Worm (Caenorhabditis elegans) whole organism, L4/young adult: Measurements from ENCODE around the gene ZK1127.13.

Experiments used
- W03F9.2 ChIP-seq: fragments of 150-350 bp; optimal IDR thresholded peaks from 2 replicates; lab custom pipeline; 2014; ENCODE audit warnings: missing biosample characterization, missing genetic modification characterization
- him-1 ChIP-seq: sonication (generic microtip); optimal IDR thresholded peaks from 2 replicates; lab custom pipeline; 2016; ENCODE audit warnings: missing genotype, missing genetic modification reagents, missing genetic modification characterization, missing compliant biosample characterization

DNA sequence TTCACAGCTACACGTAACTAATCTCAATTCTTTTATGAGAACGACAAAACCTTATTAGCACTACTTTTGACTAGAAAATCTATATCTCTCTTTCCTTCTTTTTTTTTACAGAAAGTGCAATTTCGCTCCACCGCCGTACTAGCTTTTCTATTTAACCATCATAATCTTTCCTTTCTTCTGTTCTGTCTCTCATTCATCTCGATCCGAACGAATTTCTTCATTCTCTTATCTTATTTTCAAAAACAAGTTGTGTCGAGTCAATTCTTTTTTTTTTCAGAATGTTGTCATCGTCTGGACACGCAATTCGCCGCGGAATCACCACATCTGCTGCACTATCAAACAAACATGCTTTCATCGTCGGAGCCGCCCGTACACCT lies 20.4 kb downstream of the ZK1127.13 start, which contains the start of gene kat-1:
- TF ChIP-seq him-1 (no peak), W03F9.2 (tag; lab: Kevin White, UChicago) (no peak)
